Fruit fly (Drosophila melanogaster): ENCODE data around the gene CG12773.

DNA sequence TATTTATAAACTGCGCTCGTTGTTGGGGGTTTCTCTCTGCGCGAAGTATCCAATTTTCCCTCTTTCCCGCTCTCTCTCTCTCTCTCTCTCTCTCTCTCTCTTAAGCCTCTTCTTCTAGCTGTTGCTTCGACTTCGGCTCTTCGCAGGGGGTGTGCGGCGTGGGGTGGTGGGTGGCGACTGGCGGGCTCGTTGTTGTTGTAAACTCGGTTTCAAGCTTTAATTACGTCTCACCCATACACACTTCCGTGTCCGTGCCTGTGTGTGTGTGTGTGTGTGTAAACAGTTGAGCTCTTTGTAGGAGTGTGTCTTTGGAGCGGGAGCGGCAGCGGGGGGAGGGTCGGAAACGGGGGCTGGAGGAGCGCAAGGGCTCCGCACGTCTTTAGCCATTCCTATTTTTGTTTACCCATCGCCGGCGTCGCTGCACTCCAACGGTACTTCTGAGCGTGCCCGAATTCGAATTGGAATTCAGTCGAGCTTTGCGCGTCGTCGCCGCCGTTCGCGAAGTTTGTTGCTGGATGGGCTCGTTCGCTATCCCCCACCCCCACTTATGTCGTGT lies 34.4 kb upstream of the CG12773 start:
- no peak for TF ChIP-seq CG34406 (GFP tag; optimal IDR thresholded peaks at IDR 0.05)
- no peak for TF ChIP-seq spab (GFP tag; optimal IDR thresholded peaks at IDR 0.05)
- no peak for TF ChIP-seq Gug (GFP tag; IDR thresholded peaks at IDR 0.05)
- TF ChIP-seq Hr39 (GFP tag; optimal IDR thresholded peaks at IDR 0.05), result no peak
- TF ChIP-seq fd85E (GFP tag; optimal IDR thresholded peaks at IDR 0.05), result no peak
- no peak for TF ChIP-seq Smox (GFP tag; optimal IDR thresholded peaks at IDR 0.05)
- TF ChIP-seq CG8119 (GFP tag; IDR thresholded peaks at IDR 0.05), result no peak
- no peak for TF ChIP-seq Eip75B (GFP tag; optimal IDR thresholded peaks at IDR 0.05)
- no peak for TF ChIP-seq OdsH (GFP tag; optimal IDR thresholded peaks at IDR 0.05)
- no peak for TF ChIP-seq Ets96B (tag; optimal IDR thresholded peaks at IDR 0.05)

Measured in whole organism, prepupa.